Fruit fly (Drosophila melanogaster): ENCODE measurements around the gene Nplp2.

dm6 chr3L:13377657-13378056, 21.5 kb downstream of the Nplp2 start, which contains the start of gene CG14111:
- no peak for TF ChIP-seq CG11504 (tag; optimal IDR thresholded peaks at IDR 0.05)
- no peak for TF ChIP-seq Lhr (GFP tag; optimal IDR thresholded peaks at IDR 0.05)
- TF ChIP-seq schlank (tag; optimal IDR thresholded peaks at IDR 0.05), result no peak
- no peak for TF ChIP-seq br (optimal IDR thresholded peaks at IDR 0.05)
- no peak for TF ChIP-seq luna (GFP tag; optimal IDR thresholded peaks at IDR 0.05)
- TF ChIP-seq Hey (tag; optimal IDR thresholded peaks at IDR 0.05), result no peak
- TF ChIP-seq CG10654 (GFP tag; optimal IDR thresholded peaks at IDR 0.05), result no peak
- TF ChIP-seq Dbx (GFP tag; IDR thresholded peaks at IDR 0.05), result no peak
